Worm (Caenorhabditis elegans) whole organism, late embryonic: ENCODE measurements around the gene spp-31.

Experiments
- C38D4.7 ChIP-seq: fragments of 200-800 bp; sonication (Bioruptor generic); optimal IDR thresholded peaks from 2 replicates; lab custom pipeline; 2018; ENCODE audit warnings: mild to moderate bottlenecking, missing genetic modification characterization, moderate library complexity, missing compliant biosample characterization
- F13H6.1 ChIP-seq: sonication (generic microtip); optimal IDR thresholded peaks from 2 replicates; lab custom pipeline; 2016; ENCODE audit warnings: missing genetic modification characterization, missing compliant biosample characterization
- K09A11.1 ChIP-seq: sonication (generic microtip); optimal IDR thresholded peaks from 2 replicates; lab custom pipeline; 2017; ENCODE audit warnings: antibody characterized with exemption, mild to moderate bottlenecking, missing genetic modification characterization, missing compliant biosample characterization; ENCODE audit not compliant: insufficient read depth
- T23F11.4 ChIP-seq: fragments of 200-800 bp; sonication (Bioruptor generic); optimal IDR thresholded peaks from 2 replicates; lab custom pipeline; 2018; ENCODE audit warnings: mild to moderate bottlenecking, missing genetic modification characterization, missing compliant biosample characterization
- Y22D7AL.16 ChIP-seq: sonication (generic microtip); optimal IDR thresholded peaks from 2 replicates; lab custom pipeline; 2016; ENCODE audit warnings: missing genetic modification characterization, missing compliant biosample characterization
- ahr-1 ChIP-seq: sonication (generic microtip); optimal IDR thresholded peaks from 2 replicates; lab custom pipeline; 2016; ENCODE audit warnings: missing genetic modification characterization, missing compliant biosample characterization
- ceh-14 ChIP-seq: sonication (generic microtip); optimal IDR thresholded peaks from 2 replicates; lab custom pipeline; 2016; ENCODE audit warnings: missing genotype, missing genetic modification characterization, missing compliant biosample characterization
- ceh-18 ChIP-seq: sonication (generic microtip); optimal IDR thresholded peaks from 2 replicates; lab custom pipeline; 2016; ENCODE audit warnings: missing genetic modification characterization, missing compliant biosample characterization
- ceh-19 ChIP-seq: fragments of 200-800 bp; sonication (Bioruptor generic); optimal IDR thresholded peaks from 2 replicates; lab custom pipeline; 2018; ENCODE audit warnings: mild to moderate bottlenecking, missing genetic modification characterization, missing compliant biosample characterization
- ceh-2 ChIP-seq: sonication (generic microtip); optimal IDR thresholded peaks from 2 replicates; lab custom pipeline; 2016; ENCODE audit warnings: missing genotype, missing genetic modification characterization, missing compliant biosample characterization
- ceh-24 ChIP-seq: sonication (generic microtip); optimal IDR thresholded peaks from 2 replicates; lab custom pipeline; 2016; ENCODE audit warnings: mild to moderate bottlenecking, missing genetic modification characterization, missing compliant biosample characterization
- ceh-31 ChIP-seq: sonication (generic microtip); optimal IDR thresholded peaks from 2 replicates; lab custom pipeline; 2016; ENCODE audit warnings: missing genetic modification characterization, missing compliant biosample characterization
- ceh-34 ChIP-seq: sonication (generic microtip); optimal IDR thresholded peaks from 2 replicates; lab custom pipeline; 2016; ENCODE audit warnings: mild to moderate bottlenecking, missing genetic modification characterization, missing compliant biosample characterization
- ceh-48 ChIP-seq: sonication (generic microtip); optimal IDR thresholded peaks from 2 replicates; lab custom pipeline; 2016; ENCODE audit warnings: missing genetic modification characterization, inconsistent platforms, missing compliant biosample characterization
- ceh-6 ChIP-seq: fragments of 200-800 bp; sonication (Bioruptor generic); optimal IDR thresholded peaks from 2 replicates; lab custom pipeline; 2018; ENCODE audit warnings: mild to moderate bottlenecking, missing genetic modification characterization, missing compliant biosample characterization
- ceh-9 ChIP-seq: sonication (generic microtip); optimal IDR thresholded peaks from 2 replicates; lab custom pipeline; 2016; ENCODE audit warnings: mild to moderate bottlenecking, missing genetic modification characterization, inconsistent platforms, missing compliant biosample characterization
- dmd-4 ChIP-seq: sonication (generic microtip); optimal IDR thresholded peaks from 2 replicates; lab custom pipeline; 2016; ENCODE audit warnings: borderline replicate concordance, missing genetic modification characterization, missing compliant biosample characterization
- dve-1 ChIP-seq: sonication (generic microtip); optimal IDR thresholded peaks from 2 replicates; lab custom pipeline; 2017; ENCODE audit warnings: antibody characterized with exemption, mild to moderate bottlenecking, missing genetic modification characterization, missing compliant biosample characterization
- elt-4 ChIP-seq: sonication (generic microtip); optimal IDR thresholded peaks from 2 replicates; lab custom pipeline; 2016; ENCODE audit warnings: missing genetic modification characterization, missing compliant biosample characterization
- fax-1 ChIP-seq: sonication (generic microtip); optimal IDR thresholded peaks from 2 replicates; lab custom pipeline; 2016; ENCODE audit warnings: missing genotype, missing genetic modification characterization, missing compliant biosample characterization
- fkh-10 ChIP-seq: fragments of 150-350 bp; optimal IDR thresholded peaks from 2 replicates; lab custom pipeline; 2014; ENCODE audit warnings: missing biosample characterization, missing genetic modification reagents, missing genetic modification characterization
- gmeb-2 ChIP-seq: sonication (generic microtip); optimal IDR thresholded peaks from 2 replicates; lab custom pipeline; 2016; ENCODE audit warnings: missing genetic modification characterization, inconsistent platforms, missing compliant biosample characterization
- hlh-30 ChIP-seq: sonication (generic microtip); optimal IDR thresholded peaks from 2 replicates; lab custom pipeline; 2017; ENCODE audit warnings: antibody characterized with exemption, missing genetic modification characterization, missing compliant biosample characterization; ENCODE audit not compliant: insufficient read depth
- lin-11 ChIP-seq: fragments of 200-800 bp; sonication (Bioruptor generic); optimal IDR thresholded peaks from 2 replicates; lab custom pipeline; 2018; ENCODE audit warnings: mild to moderate bottlenecking, missing genetic modification characterization, missing compliant biosample characterization
- nfya-1 ChIP-seq: sonication (generic microtip); optimal IDR thresholded peaks from 2 replicates; lab custom pipeline; 2017; ENCODE audit warnings: missing genetic modification characterization, mild to moderate bottlenecking, missing compliant biosample characterization, antibody characterized with exemption, moderate library complexity
- nhr-11 ChIP-seq: fragments of 150-350 bp; optimal IDR thresholded peaks from 2 replicates; lab custom pipeline; 2014; ENCODE audit warnings: missing biosample characterization, missing genetic modification characterization
- npax-4 ChIP-seq: sonication (generic microtip); optimal IDR thresholded peaks from 2 replicates; lab custom pipeline; 2016; ENCODE audit warnings: missing genetic modification characterization, missing compliant biosample characterization
- pat-9 ChIP-seq: fragments of 200-800 bp; sonication (Bioruptor generic); optimal IDR thresholded peaks from 2 replicates; lab custom pipeline; 2018; ENCODE audit warnings: mild to moderate bottlenecking, missing genetic modification characterization, moderate library complexity, missing compliant biosample characterization
- pha-2 ChIP-seq: sonication (generic microtip); optimal IDR thresholded peaks from 2 replicates; lab custom pipeline; 2017; ENCODE audit warnings: mild to moderate bottlenecking, missing genetic modification characterization, missing compliant biosample characterization
- pros-1 ChIP-seq: fragments of 150-350 bp; optimal IDR thresholded peaks from 2 replicates; lab custom pipeline; 2014; ENCODE audit warnings: missing biosample characterization, missing genetic modification reagents, missing genetic modification characterization
- ref-2 ChIP-seq: sonication (generic microtip); optimal IDR thresholded peaks from 2 replicates; lab custom pipeline; 2016; ENCODE audit warnings: missing genetic modification characterization, missing compliant biosample characterization
- sox-2 ChIP-seq: fragments of 200-800 bp; sonication (Bioruptor generic); IDR thresholded peaks from 2 replicates; pipeline ENCODE4 v1.3.6; 2022; ENCODE audit warnings: missing genetic modification reagents, missing genetic modification characterization, missing compliant biosample characterization
- syd-9 ChIP-seq: sonication (generic microtip); optimal IDR thresholded peaks from 2 replicates; lab custom pipeline; 2016; ENCODE audit warnings: mild to moderate bottlenecking, missing genetic modification characterization, moderate library complexity, missing compliant biosample characterization
- tbx-7 ChIP-seq: sonication (generic microtip); optimal IDR thresholded peaks from 2 replicates; lab custom pipeline; 2016; ENCODE audit warnings: missing genotype, missing genetic modification characterization, missing compliant biosample characterization
- ttx-3 ChIP-seq: sonication (generic microtip); optimal IDR thresholded peaks from 2 replicates; lab custom pipeline; 2016; ENCODE audit warnings: missing genetic modification reagents, missing genetic modification characterization, missing compliant biosample characterization
- unc-42 ChIP-seq: sonication (generic microtip); optimal IDR thresholded peaks from 2 replicates; lab custom pipeline; 2016; ENCODE audit warnings: missing genotype, missing genetic modification characterization, missing compliant biosample characterization

spp-31 gene

ce11 chrIV:1430261-1430660 lies 23.9 kb downstream of the spp-31 start, which contains the start of gene Y77E11A.23:
Y77E11A.23 (minus strand) TSS chrIV:1430367.
- TF ChIP-seq nfya-1 (no peak), ceh-24 (no peak), elt-4 (tag; lab: Kevin White, UChicago) (no peak), sox-2 (GFP tag; lab: Robert Waterston, UW) (no peak), hlh-30 (tag; lab: Kevin White, UChicago) (no peak), Y22D7AL.16 (tag; lab: Kevin White, UChicago) (no peak), ceh-34 (tag; lab: Kevin White, UChicago) (no peak), ceh-18 (tag; lab: Kevin White, UChicago) (no peak), ceh-14 (tag; lab: Kevin White, UChicago) (no peak), ahr-1 (tag; lab: Kevin White, UChicago) (no peak), ceh-9 (no peak), C38D4.7 (GFP tag; lab: Kevin White, UChicago) (no peak), pros-1 (no peak), tbx-7 (no peak), F13H6.1 (no peak), fax-1 (no peak)
- TF ChIP-seq, all 69 proteins: peak for 0

- TF ChIP-seq ttx-3 (tag; lab: Kevin White, UChicago) (no peak), sox-2 (GFP tag; lab: Robert Waterston, UW) (no peak), T23F11.4 (GFP tag; lab: Kevin White, UChicago) (no peak), pha-2 (no peak), ref-2 (tag; lab: Kevin White, UChicago) (no peak), dmd-4 (tag; lab: Kevin White, UChicago) (no peak), ceh-6 (GFP tag; lab: Kevin White, UChicago) (no peak), ceh-2 (tag; lab: Kevin White, UChicago) (no peak)
These were observed 27.6 kb downstream of the spp-31 start for ce11 chrIV:1433978-1434377.

ce11 chrIV:1434554-1435089 lies 28.3 kb downstream of the spp-31 start, which contains the start of gene clp-6:
clp-6 (minus strand) TSS chrIV:1435039.
- TF ChIP-seq fkh-10 (no peak), K09A11.1 (tag; lab: Kevin White, UChicago) (no peak), ceh-31 (tag; lab: Kevin White, UChicago) (no peak), ceh-48 (tag; lab: Kevin White, UChicago) (no peak), syd-9 (tag; lab: Kevin White, UChicago) (no peak), gmeb-2 (tag; lab: Kevin White, UChicago) (no peak), unc-42 (tag; lab: Kevin White, UChicago) (no peak), npax-4 (tag; lab: Kevin White, UChicago) (no peak), F13H6.1 (no peak), nfya-1 (no peak), dve-1 (tag; lab: Kevin White, UChicago) (no peak), ceh-19 (GFP tag; lab: Kevin White, UChicago) (no peak), T23F11.4 (GFP tag; lab: Kevin White, UChicago) (no peak), pat-9 (no peak), Y22D7AL.16 (tag; lab: Kevin White, UChicago) (no peak), ceh-14 (tag; lab: Kevin White, UChicago) (no peak), nhr-11 (tag; lab: Kevin White, UChicago) (no peak), lin-11 (tag; lab: Kevin White, UChicago) (no peak)

ce11 chrIV:1435159-1435558 lies 28.8 kb downstream of the spp-31 start:
- TF ChIP-seq gmeb-2 (tag; lab: Kevin White, UChicago) (no peak), ceh-48 (tag; lab: Kevin White, UChicago) (peak; percentile 90)
